Fruit fly (Drosophila melanogaster) whole organism, embryonic: ENCODE measurements around the gene CG32708.

Source experiments
- Abd-B ChIP-seq: fragments of 200-800 bp; sonication (Bioruptor generic); optimal IDR thresholded peaks from 2 replicates; lab custom pipeline; 2018; ENCODE audit warnings: missing biosample characterization, mild to moderate bottlenecking, missing genetic modification characterization, moderate library complexity
- Asciz ChIP-seq: fragments of 200-800 bp; sonication (Bioruptor generic); optimal IDR thresholded peaks from 2 replicates; lab custom pipeline; 2017; ENCODE audit warnings: missing biosample characterization, mild to moderate bottlenecking, missing genetic modification characterization, missing genetic modification reagents
- CG10431 ChIP-seq: fragments of 200-800 bp; sonication (Bioruptor generic); optimal IDR thresholded peaks from 3 replicates; lab custom pipeline; 2018; ENCODE audit warnings: missing biosample characterization, mild to moderate bottlenecking, missing genetic modification characterization
- CG12155 ChIP-seq: fragments of 200-800 bp; sonication (Bioruptor generic); optimal IDR thresholded peaks from 3 replicates; lab custom pipeline; 2016; ENCODE audit warnings: missing biosample characterization, missing genetic modification characterization
- CG12299 ChIP-seq: fragments of 200-800 bp; sonication (Bioruptor generic); optimal IDR thresholded peaks from 2 replicates; lab custom pipeline; 2018; ENCODE audit warnings: missing biosample characterization, mild to moderate bottlenecking, missing genetic modification characterization
- CG12391 ChIP-seq: fragments of 200-800 bp; sonication (Bioruptor generic); optimal IDR thresholded peaks from 3 replicates; lab custom pipeline; 2018; ENCODE audit warnings: missing biosample characterization, mild to moderate bottlenecking, missing genetic modification characterization, moderate library complexity
- CG12659 ChIP-seq: fragments of 200-800 bp; sonication (Bioruptor generic); optimal IDR thresholded peaks from 3 replicates; lab custom pipeline; 2017; ENCODE audit warnings: mild to moderate bottlenecking, missing biosample characterization, missing genetic modification reagents, missing genetic modification characterization
- CG13624 ChIP-seq: fragments of 200-800 bp; sonication (Bioruptor generic); optimal IDR thresholded peaks from 2 replicates; lab custom pipeline; 2016; ENCODE audit warnings: missing biosample characterization, missing genetic modification characterization
- CG14667 ChIP-seq: fragments of 200-800 bp; sonication (Bioruptor generic); IDR thresholded peaks from 2 replicates; pipeline ENCODE4 v1.3.6; 2022; ENCODE audit warnings: missing biosample characterization, missing genetic modification characterization
- CG14965 ChIP-seq: fragments of 200-800 bp; sonication (Bioruptor generic); optimal IDR thresholded peaks from 2 replicates; lab custom pipeline; 2016; ENCODE audit warnings: missing biosample characterization, missing genetic modification characterization, borderline replicate concordance
- CG17186 ChIP-seq: fragments of 200-800 bp; sonication (Bioruptor generic); optimal IDR thresholded peaks from 3 replicates; lab custom pipeline; 2017; ENCODE audit warnings: missing biosample characterization, missing genetic modification reagents, missing genetic modification characterization
- CG17328 ChIP-seq: fragments of 200-800 bp; sonication (Bioruptor generic); IDR thresholded peaks from 2 replicates; pipeline ENCODE4 v1.3.6; 2022; ENCODE audit warnings: missing biosample characterization, missing genetic modification characterization
- CG2889 ChIP-seq: fragments of 200-800 bp; sonication (Bioruptor generic); IDR thresholded peaks from 3 replicates; pipeline ENCODE4 v1.3.6; 2022; ENCODE audit warnings: missing biosample characterization, missing genetic modification characterization
- CG31388 ChIP-seq: fragments of 200-800 bp; sonication (Bioruptor generic); optimal IDR thresholded peaks from 2 replicates; lab custom pipeline; 2016; ENCODE audit warnings: missing biosample characterization, missing genetic modification characterization
- CG4328 ChIP-seq: fragments of 200-800 bp; sonication (Bioruptor generic); optimal IDR thresholded peaks from 3 replicates; lab custom pipeline; 2017; ENCODE audit warnings: missing biosample characterization, missing genetic modification reagents, missing genetic modification characterization
- CG4854 ChIP-seq: fragments of 200-800 bp; sonication (Bioruptor generic); optimal IDR thresholded peaks from 2 replicates; lab custom pipeline; 2016; ENCODE audit warnings: missing biosample characterization, missing genetic modification characterization, inconsistent platforms
- CG7786 ChIP-seq: fragments of 200-800 bp; sonication (Bioruptor generic); optimal IDR thresholded peaks from 2 replicates; lab custom pipeline; 2016; ENCODE audit warnings: missing biosample characterization, missing genetic modification characterization
- CG8281 ChIP-seq: fragments of 200-800 bp; sonication (Bioruptor generic); optimal IDR thresholded peaks from 2 replicates; lab custom pipeline; 2018; ENCODE audit warnings: missing biosample characterization, mild to moderate bottlenecking, missing genetic modification characterization, moderate library complexity
- CG8290 ChIP-seq, 3 experiments: fragments of 200-800 bp; sonication (Bioruptor generic); optimal IDR thresholded peaks; 2 replicates each; lab custom pipeline; 2016 to 2019; ENCODE audit warnings: missing biosample characterization in 3 of 3, missing genetic modification characterization in 3 of 3, mild to moderate bottlenecking in 2 of 3, moderate library complexity in 1 of 3
- CG8388 ChIP-seq: fragments of 200-800 bp; sonication (Bioruptor generic); optimal IDR thresholded peaks from 2 replicates; lab custom pipeline; 2019; ENCODE audit warnings: missing biosample characterization, mild to moderate bottlenecking, missing genetic modification characterization, moderate library complexity
- D19A ChIP-seq: fragments of 200-800 bp; optimal IDR thresholded peaks from 3 replicates; lab custom pipeline; 2019; ENCODE audit warnings: missing biosample characterization, mild to moderate bottlenecking, missing genetic modification characterization, moderate library complexity
- Deaf1 ChIP-seq: fragments of 200-800 bp; optimal IDR thresholded peaks from 3 replicates; lab custom pipeline; 2019; ENCODE audit warnings: missing biosample characterization, mild to moderate bottlenecking, missing genetic modification characterization, moderate library complexity
- Dfd ChIP-seq, 2 experiments: fragments of >200 bp; optimal IDR thresholded peaks; 2 replicates each; lab custom pipeline; 2017; ENCODE audit warnings: missing biosample characterization in 2 of 2, missing genetic modification characterization in 2 of 2
- Dll ChIP-seq: fragments of 200-800 bp; sonication (Bioruptor generic); IDR thresholded peaks from 4 replicates; pipeline ENCODE4 v1.3.6; 2022; ENCODE audit warnings: missing biosample characterization, missing genetic modification characterization; ENCODE audit not compliant: partially characterized antibody
- Doc2 ChIP-seq: fragments of 200-800 bp; sonication (Bioruptor generic); IDR thresholded peaks from 2 replicates; pipeline ENCODE4 v1.3.6; 2022; ENCODE audit warnings: missing biosample characterization, missing genetic modification characterization
- Myb ChIP-seq: fragments of 200-800 bp; sonication (Bioruptor generic); optimal IDR thresholded peaks from 2 replicates; lab custom pipeline; 2016; ENCODE audit warnings: missing biosample characterization, missing genetic modification characterization
- NFAT ChIP-seq: fragments of 200-800 bp; sonication (Bioruptor generic); IDR thresholded peaks from 2 replicates; pipeline ENCODE4 v1.3.6; 2022; ENCODE audit warnings: missing biosample characterization, missing genetic modification characterization
- Opbp ChIP-seq: fragments of 200-800 bp; sonication (Bioruptor generic); IDR thresholded peaks from 3 replicates; pipeline ENCODE4 v1.3.6; 2022; ENCODE audit warnings: missing biosample characterization, missing genetic modification characterization; ENCODE audit not compliant: partially characterized antibody
- PHDP ChIP-seq: fragments of 200-800 bp; sonication (Bioruptor generic); optimal IDR thresholded peaks from 3 replicates; lab custom pipeline; 2018; ENCODE audit warnings: missing biosample characterization, mild to moderate bottlenecking, missing genetic modification characterization, moderate library complexity
- Scr ChIP-seq: fragments of 200-800 bp; sonication (Bioruptor generic); IDR thresholded peaks from 2 replicates; pipeline ENCODE4 v1.3.6; 2022; ENCODE audit warnings: missing biosample characterization, missing genetic modification characterization; ENCODE audit not compliant: partially characterized antibody
- Ssrp ChIP-seq: fragments of 200-800 bp; sonication (Bioruptor generic); optimal IDR thresholded peaks from 2 replicates; lab custom pipeline; 2018; ENCODE audit warnings: missing biosample characterization, mild to moderate bottlenecking, missing genetic modification characterization, moderate library complexity
- Usf ChIP-seq: fragments of 200-800 bp; sonication (Bioruptor generic); optimal IDR thresholded peaks from 2 replicates; lab custom pipeline; 2017; ENCODE audit warnings: missing genotype, missing biosample characterization, missing genetic modification characterization
- ab ChIP-seq: fragments of 200-800 bp; sonication (Bioruptor generic); optimal IDR thresholded peaks from 2 replicates; lab custom pipeline; 2016; ENCODE audit warnings: missing biosample characterization, missing genetic modification characterization
- cas ChIP-seq: fragments of 200-800 bp; sonication (Bioruptor generic); IDR thresholded peaks from 2 replicates; pipeline ENCODE4 v1.3.6; 2022; ENCODE audit warnings: missing biosample characterization, missing genetic modification characterization
- dm ChIP-seq: fragments of 200-800 bp; sonication (Bioruptor generic); optimal IDR thresholded peaks from 3 replicates; lab custom pipeline; 2016; ENCODE audit warnings: missing biosample characterization, missing genetic modification characterization
- ewg ChIP-seq: fragments of 200-800 bp; sonication (Bioruptor generic); optimal IDR thresholded peaks from 3 replicates; lab custom pipeline; 2017; ENCODE audit warnings: mild to moderate bottlenecking, missing biosample characterization, missing genetic modification reagents, missing genetic modification characterization
- hth ChIP-seq: fragments of >200 bp; optimal IDR thresholded peaks from 2 replicates; lab custom pipeline; 2017; ENCODE audit warnings: inconsistent platforms
- jigr1 ChIP-seq: fragments of 200-800 bp; sonication (Bioruptor generic); IDR thresholded peaks from 3 replicates; pipeline ENCODE4 v1.3.6; 2022; ENCODE audit warnings: missing biosample characterization, missing genetic modification characterization
- ken ChIP-seq: fragments of 200-800 bp; sonication (Bioruptor generic); IDR thresholded peaks from 3 replicates; pipeline ENCODE4 v1.3.6; 2022; ENCODE audit warnings: missing biosample characterization, missing genetic modification characterization
- nom ChIP-seq: fragments of 200-800 bp; sonication (Bioruptor generic); optimal IDR thresholded peaks from 2 replicates; lab custom pipeline; 2017; ENCODE audit warnings: missing biosample characterization, missing genetic modification characterization, mild to moderate bottlenecking, moderate library complexity, missing genetic modification reagents
- onecut ChIP-seq: fragments of 200-800 bp; sonication (Bioruptor generic); IDR thresholded peaks from 2 replicates; pipeline ENCODE4 v1.3.6; 2022; ENCODE audit warnings: missing biosample characterization, missing genetic modification characterization
- pb ChIP-seq: fragments of 200-800 bp; sonication (Bioruptor generic); optimal IDR thresholded peaks from 3 replicates; lab custom pipeline; 2016; ENCODE audit warnings: missing biosample characterization, missing genetic modification characterization
- sim ChIP-seq: fragments of 200-800 bp; sonication (Bioruptor generic); IDR thresholded peaks from 2 replicates; pipeline ENCODE4 v1.3.6; 2022; ENCODE audit warnings: missing biosample characterization, missing genetic modification characterization
- slou ChIP-seq: fragments of 200-800 bp; sonication (Bioruptor generic); optimal IDR thresholded peaks from 3 replicates; lab custom pipeline; 2016; ENCODE audit warnings: missing biosample characterization, missing genetic modification characterization
- tgo ChIP-seq: fragments of 200-800 bp; sonication (Bioruptor generic); IDR thresholded peaks from 3 replicates; pipeline ENCODE4 v1.3.6; 2022; ENCODE audit warnings: missing biosample characterization, missing genetic modification characterization
- unpg ChIP-seq: fragments of 200-800 bp; sonication (Bioruptor generic); optimal IDR thresholded peaks from 3 replicates; lab custom pipeline; 2018; ENCODE audit warnings: missing biosample characterization, mild to moderate bottlenecking, missing genetic modification characterization, moderate library complexity
- vvl ChIP-seq: fragments of 200-800 bp; sonication (Bioruptor generic); IDR thresholded peaks from 2 replicates; pipeline ENCODE4 v1.3.6; 2022; ENCODE audit warnings: missing biosample characterization, missing genetic modification characterization
- z ChIP-seq: fragments of 200-800 bp; sonication (Bioruptor generic); IDR thresholded peaks from 3 replicates; pipeline ENCODE4 v1.3.6; 2022; ENCODE audit warnings: missing biosample characterization, missing genetic modification characterization
- zfh1 ChIP-seq: fragments of 200-800 bp; sonication (Bioruptor generic); IDR thresholded peaks from 3 replicates; pipeline ENCODE4 v1.3.6; 2022; ENCODE audit warnings: missing biosample characterization, missing genetic modification characterization

Gene CG32708

dm6 chrX:9109072-9109844, 23.5 kb downstream of the CG32708 start (continued):
- TF ChIP-seq sim (no peak), slou (GFP tag; lab: Kevin White, UChicago) (no peak), pb (GFP tag; lab: Kevin White, UChicago) (peak; percentile 50), vvl (GFP tag; lab: Robert Waterston, UW) (peak; percentile 57), CG8290 (GFP tag; optimal IDR thresholded peaks at IDR 0.05; lab: Kevin White, UChicago) (no peak), CG8290 (tag; optimal IDR thresholded peaks at IDR 0.05; lab: Kevin White, UChicago) (peak; percentile 12 to 63), CG31388 (GFP tag; lab: Kevin White, UChicago) (no peak), Ssrp (tag; lab: Kevin White, UChicago) (peak; percentile 56), ab (no peak), Usf (GFP tag; lab: Kevin White, UChicago) (peak; percentile 41), CG8281 (tag; lab: Kevin White, UChicago) (no peak), nom (no peak), Deaf1 (tag; lab: Kevin White, UChicago) (no peak), tgo (GFP tag; lab: Robert Waterston, UW) (peak; percentile 33; the same call in 1 of the 3 replicates), unpg (GFP tag; lab: Kevin White, UChicago) (peak; percentile 51), CG13624 (GFP tag; lab: Kevin White, UChicago) (peak; percentile 64), CG17186 (GFP tag; lab: Kevin White, UChicago) (peak; percentile 10), CG4328 (no peak), Myb (GFP tag; lab: Kevin White, UChicago) (peak; percentile 87), CG2889 (GFP tag; lab: Robert Waterston, UW) (no peak), dm (GFP tag; lab: Kevin White, UChicago) (peak; percentile 25), CG8388 (peak; percentile 47), CG14965 (GFP tag; lab: Kevin White, UChicago) (no peak), CG14667 (GFP tag; lab: Robert Waterston, UW) (peak; percentile 13; the same call in 1 of the 2 replicates), CG12659 (GFP tag; lab: Kevin White, UChicago) (peak; percentile 68), CG17328 (GFP tag; lab: Robert Waterston, UW) (no peak), CG10431 (no peak), CG12391 (tag; lab: Kevin White, UChicago) (peak; percentile 70), ewg (peak; percentile 40), Asciz (GFP tag; lab: Kevin White, UChicago) (peak; percentile 43), CG7786 (GFP tag; lab: Kevin White, UChicago) (peak; percentile 28), D19A (no peak), z (GFP tag; lab: Robert Waterston, UW) (no peak), NFAT (GFP tag; lab: Robert Waterston, UW) (no peak), jigr1 (no peak), Dll (GFP tag; lab: Robert Waterston, UW) (0 out of 4 replicates have a peak, but pooled peaks have one; percentile 28), onecut (GFP tag; lab: Robert Waterston, UW) (no peak), CG12299 (tag; lab: Kevin White, UChicago) (peak; percentile 13), PHDP (tag; lab: Kevin White, UChicago) (peak; percentile 32), hth (no peak), ken (GFP tag; lab: Robert Waterston, UW) (no peak), Abd-B (GFP tag; lab: Kevin White, UChicago) (peak; percentile 68), Doc2 (no peak), cas (GFP tag; lab: Robert Waterston, UW) (no peak), zfh1 (0 out of 3 replicates have a peak, but pooled peaks have one; percentile 19), Dfd (GFP tag; optimal IDR thresholded peaks at IDR 0.05; lab: Kevin White, UChicago) (no peak), CG12155 (GFP tag; lab: Kevin White, UChicago) (peak; percentile 38), Opbp (GFP tag; lab: Robert Waterston, UW) (no peak), Scr (GFP tag; lab: Robert Waterston, UW) (no peak), CG4854 (GFP tag; lab: Kevin White, UChicago) (no peak)
